Worm (Caenorhabditis elegans) whole organism, midembryonic: ENCODE results near the gene R04F11.2.

Experiments
- T22C8.4 ChIP-seq: fragments of 200-800 bp; sonication (Bioruptor generic); IDR thresholded peaks from 2 replicates; pipeline ENCODE4 v1.3.6; 2022; ENCODE audit warnings: missing genetic modification characterization, missing compliant biosample characterization
- cog-1 ChIP-seq: sonication (generic microtip); optimal IDR thresholded peaks from 2 replicates; lab custom pipeline; 2016; ENCODE audit warnings: missing genetic modification characterization, missing compliant biosample characterization
- flt-1 ChIP-seq: fragments of 200-800 bp; sonication (Bioruptor generic); IDR thresholded peaks from 2 replicates; pipeline ENCODE4 v1.3.6; 2022; ENCODE audit warnings: missing genetic modification characterization, missing compliant biosample characterization
- klf-2 ChIP-seq: fragments of 200-800 bp; sonication (Bioruptor generic); conservative IDR thresholded peaks from 2 replicates; pipeline ENCODE4 v1.3.6; 2022; ENCODE audit warnings: missing genetic modification reagents, missing genetic modification characterization, missing compliant biosample characterization
- med-1 ChIP-seq: sonication (generic microtip); optimal IDR thresholded peaks from 2 replicates; lab custom pipeline; 2017; ENCODE audit warnings: missing genetic modification characterization, mild to moderate bottlenecking, missing compliant biosample characterization, antibody characterized with exemption, missing genetic modification reagents; ENCODE audit not compliant: insufficient read depth
- ref-1 ChIP-seq: fragments of 200-800 bp; sonication (Bioruptor generic); conservative IDR thresholded peaks from 2 replicates; pipeline ENCODE4 v1.3.6; 2022; ENCODE audit warnings: missing genetic modification reagents, missing genetic modification characterization, missing compliant biosample characterization
- tab-1 ChIP-seq: fragments of 200-800 bp; sonication (Bioruptor generic); IDR thresholded peaks from 2 replicates; pipeline ENCODE4 v1.3.6; 2022; ENCODE audit warnings: missing genetic modification characterization, missing compliant biosample characterization
- ztf-23 ChIP-seq: fragments of 200-800 bp; sonication (Bioruptor generic); IDR thresholded peaks from 2 replicates; pipeline ENCODE4 v1.3.6; 2022; ENCODE audit warnings: missing genetic modification reagents, missing genetic modification characterization, missing compliant biosample characterization
- ztf-29 ChIP-seq: fragments of 200-800 bp; sonication (Bioruptor generic); IDR thresholded peaks from 2 replicates; pipeline ENCODE4 v1.3.6; 2022; ENCODE audit warnings: missing genetic modification reagents, missing genetic modification characterization, missing compliant biosample characterization

R04F11.2 gene

DNA sequence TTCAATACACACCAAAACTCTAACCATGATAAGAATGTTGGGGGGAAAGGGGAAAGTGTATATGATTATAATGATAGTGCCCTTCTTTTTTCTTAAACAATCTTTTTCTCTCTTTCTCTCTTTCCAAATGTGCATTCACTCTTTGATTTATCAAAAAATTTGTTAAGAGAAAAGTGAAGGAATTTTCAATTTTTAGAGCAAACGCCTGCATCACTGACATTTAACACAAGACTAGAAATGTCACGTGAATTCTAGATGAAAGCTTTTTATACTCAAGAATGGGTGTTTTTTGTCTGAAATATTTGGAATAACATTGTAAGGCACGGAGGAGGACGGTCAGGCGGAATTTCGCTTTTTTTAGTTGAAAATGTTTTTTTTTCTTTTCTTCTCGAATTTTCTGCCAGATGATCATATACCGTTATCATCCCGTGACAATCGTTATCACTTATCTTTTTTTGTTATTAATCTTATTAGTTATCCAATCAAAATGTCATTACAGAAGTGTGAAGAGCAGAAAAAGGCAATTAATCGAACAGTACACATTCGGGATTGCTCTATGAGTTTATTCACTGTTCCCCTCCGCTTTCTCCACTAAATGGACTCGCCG, 16.1 kb upstream of the R04F11.2 start, which contains the start of the genes frm-7 and F55C5.17:
Gene frm-7, plus strand, starts transcription at position 500 of the 607 bp plus-strand sequence.
Gene F55C5.17, plus strand, starts transcription at position 557 of the 607 bp plus-strand sequence.
- no peak for TF ChIP-seq ref-1 (GFP tag; lab: Robert Waterston, UW)
- TF ChIP-seq klf-2 = no peak
- no peak for TF ChIP-seq med-1 (GFP tag; lab: Kevin White, UChicago)
- no peak for TF ChIP-seq cog-1 (tag; lab: Kevin White, UChicago)
- TF ChIP-seq ztf-23 (GFP tag; lab: Robert Waterston, UW) = no peak
- TF ChIP-seq tab-1 = no peak
- no peak for TF ChIP-seq ztf-29
- no peak for TF ChIP-seq flt-1 (GFP tag; lab: Robert Waterston, UW)

ce11 chrV:12303453-12304077, 14.6 kb upstream of the R04F11.2 start:
- TF ChIP-seq ref-1 (GFP tag; lab: Robert Waterston, UW) (peak; percentile 100), cog-1 (tag; lab: Kevin White, UChicago) (peak; percentile 100), T22C8.4 (GFP tag; lab: Robert Waterston, UW) (peak; percentile 100), klf-2 (peak; percentile 100), flt-1 (GFP tag; lab: Robert Waterston, UW) (peak; percentile 100), tab-1 (peak; percentile 100), ztf-23 (GFP tag; lab: Robert Waterston, UW) (peak; percentile 99), med-1 (GFP tag; lab: Kevin White, UChicago) (peak; percentile 94), ztf-29 (peak; percentile 100)

DNA sequence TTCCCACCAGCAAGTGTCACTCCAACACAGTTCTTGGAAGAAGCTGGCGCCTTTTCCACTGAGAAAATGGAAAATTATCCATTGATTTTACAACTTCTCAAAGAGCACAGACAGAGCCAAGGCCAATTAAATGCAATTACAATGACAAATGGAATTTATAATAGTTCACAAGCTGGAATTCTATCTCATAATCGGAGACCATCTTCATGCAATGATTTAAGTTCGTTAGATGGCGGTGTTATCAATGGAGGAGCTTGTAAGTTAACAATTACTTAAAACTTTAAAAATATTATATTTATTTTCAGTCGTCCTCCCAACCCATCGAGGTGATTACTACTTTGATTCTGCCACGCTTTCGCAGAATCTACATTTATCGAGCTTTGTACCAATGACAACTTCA, 12.5 kb upstream of the R04F11.2 start:
- TF ChIP-seq ztf-23 (GFP tag; lab: Robert Waterston, UW) (no peak), ztf-29 (no peak), tab-1 (no peak), T22C8.4 (GFP tag; lab: Robert Waterston, UW) (no peak), klf-2 (no peak), flt-1 (GFP tag; lab: Robert Waterston, UW) (no peak), ref-1 (GFP tag; lab: Robert Waterston, UW) (no peak), med-1 (GFP tag; lab: Kevin White, UChicago) (no peak), cog-1 (tag; lab: Kevin White, UChicago) (no peak)

DNA sequence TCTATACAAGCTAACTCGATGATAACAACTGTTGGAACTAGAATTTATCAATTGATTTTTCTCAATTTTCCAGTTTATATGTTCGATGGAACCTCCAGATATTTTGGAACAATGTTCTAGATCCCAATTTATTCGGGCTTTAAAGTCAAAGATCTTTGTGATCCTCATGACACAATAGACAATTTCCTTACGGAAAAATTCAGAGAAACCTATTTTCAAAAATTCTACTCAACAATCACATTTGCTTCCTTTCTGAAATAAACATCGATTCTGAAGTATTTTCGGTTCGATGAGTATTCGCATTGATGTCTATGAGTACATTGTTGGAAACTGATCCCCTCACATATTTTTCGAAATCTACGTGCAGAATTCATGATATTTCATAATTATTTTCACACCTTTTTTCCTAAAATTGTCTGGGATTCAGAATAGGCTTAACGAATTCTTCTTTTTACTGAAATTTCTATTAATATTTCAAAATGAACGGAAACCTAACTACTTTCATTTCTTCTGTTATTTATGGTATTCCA, 11.1 kb upstream of the R04F11.2 start, which contains the start of gene srg-45:
Gene srg-45, plus strand, starts transcription at position 480 of the 530 bp plus-strand sequence.
- TF ChIP-seq klf-2 (no peak), ztf-23 (GFP tag; lab: Robert Waterston, UW) (no peak), tab-1 (no peak), flt-1 (GFP tag; lab: Robert Waterston, UW) (no peak), med-1 (GFP tag; lab: Kevin White, UChicago) (no peak), ztf-29 (no peak), ref-1 (GFP tag; lab: Robert Waterston, UW) (no peak), T22C8.4 (GFP tag; lab: Robert Waterston, UW) (no peak), cog-1 (tag; lab: Kevin White, UChicago) (no peak)

DNA sequence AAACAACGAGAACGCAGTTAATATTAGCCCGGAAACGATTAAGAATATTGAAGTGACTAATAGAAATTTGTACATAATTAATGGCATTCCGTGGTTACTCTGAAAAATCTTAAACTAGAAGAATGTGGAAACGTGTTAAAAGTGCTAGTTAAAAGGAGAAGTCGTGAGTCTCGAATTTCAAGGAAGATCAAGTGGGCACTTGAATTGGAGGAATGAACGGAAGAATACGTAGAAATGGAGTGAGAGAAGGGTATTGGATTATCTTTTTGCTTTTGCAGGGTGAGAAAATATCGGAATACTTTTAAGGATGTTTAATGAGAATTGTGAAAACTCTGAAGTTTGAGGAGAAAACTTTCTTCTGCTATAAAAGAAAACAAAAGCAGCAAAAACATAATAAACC, 7.9 kb upstream of the R04F11.2 start, which contains the start of gene hpo-30:
Gene hpo-30, minus strand, starts transcription at position 101 of the 400 bp plus-strand sequence.
- TF ChIP-seq T22C8.4 (GFP tag; lab: Robert Waterston, UW) (no peak), tab-1 (no peak), ztf-23 (GFP tag; lab: Robert Waterston, UW) (no peak), med-1 (GFP tag; lab: Kevin White, UChicago) (no peak), ref-1 (GFP tag; lab: Robert Waterston, UW) (no peak), cog-1 (tag; lab: Kevin White, UChicago) (no peak)

ce11 chrV:12314413-12314812, 3.8 kb upstream of the R04F11.2 start:
- TF ChIP-seq klf-2 (no peak), ref-1 (GFP tag; lab: Robert Waterston, UW) (no peak), ztf-29 (no peak), ztf-23 (GFP tag; lab: Robert Waterston, UW) (no peak), flt-1 (GFP tag; lab: Robert Waterston, UW) (no peak), tab-1 (no peak), cog-1 (tag; lab: Kevin White, UChicago) (no peak), T22C8.4 (GFP tag; lab: Robert Waterston, UW) (no peak), med-1 (GFP tag; lab: Kevin White, UChicago) (no peak)

- TF ChIP-seq T22C8.4 (GFP tag; lab: Robert Waterston, UW) (no peak), ztf-23 (GFP tag; lab: Robert Waterston, UW) (no peak), klf-2 (no peak), med-1 (GFP tag; lab: Kevin White, UChicago) (no peak)
Observed at ce11 chrV:12316076-12316475, 2.1 kb upstream of the R04F11.2 start.

- TF ChIP-seq tab-1 (no peak), cog-1 (tag; lab: Kevin White, UChicago) (no peak), flt-1 (GFP tag; lab: Robert Waterston, UW) (no peak), ref-1 (GFP tag; lab: Robert Waterston, UW) (no peak), ztf-23 (GFP tag; lab: Robert Waterston, UW) (no peak)
Observed at ce11 chrV:12317080-12317479, 1.1 kb upstream of the R04F11.2 start, which contains the start of gene R04F11.3. Gene R04F11.3, minus strand, starts transcription at chrV:12317180.

- no peak for TF ChIP-seq T22C8.4 (GFP tag; lab: Robert Waterston, UW)
- no peak for TF ChIP-seq klf-2
- TF ChIP-seq cog-1 (tag; lab: Kevin White, UChicago) = no peak
- no peak for TF ChIP-seq flt-1 (GFP tag; lab: Robert Waterston, UW)
- TF ChIP-seq ztf-23 (GFP tag; lab: Robert Waterston, UW) = no peak
Observed at ce11 chrV:12320274-12320839, 2.2 kb downstream of the R04F11.2 start.
